Fruit fly (Drosophila melanogaster): ENCODE results near the gene CG14005.

dm6 chr2L:5765139-5765538 lies 36.6 kb downstream of the CG14005 start:
- TF ChIP-seq Dfd (GFP tag; optimal IDR thresholded peaks at IDR 0.05) = no peak
- TF ChIP-seq N (GFP tag; optimal IDR thresholded peaks at IDR 0.05) = no peak
- no peak for TF ChIP-seq brk (GFP tag; optimal IDR thresholded peaks at IDR 0.05)
- no peak for TF ChIP-seq dl (GFP tag; optimal IDR thresholded peaks at IDR 0.05; ENCODE audit: insufficient read depth in 1 of 2, partially characterized antibody in 2 of 2)
- TF ChIP-seq pan (optimal IDR thresholded peaks at IDR 0.05) = no peak

Data from whole organism, wandering third instar larva.